Fruit fly (Drosophila melanogaster): ENCODE results near the gene Sk2.
A peak's percentile ranks its signal among the peaks of the same experiment; 100 is the strongest.

The Sk2 gene

DNA sequence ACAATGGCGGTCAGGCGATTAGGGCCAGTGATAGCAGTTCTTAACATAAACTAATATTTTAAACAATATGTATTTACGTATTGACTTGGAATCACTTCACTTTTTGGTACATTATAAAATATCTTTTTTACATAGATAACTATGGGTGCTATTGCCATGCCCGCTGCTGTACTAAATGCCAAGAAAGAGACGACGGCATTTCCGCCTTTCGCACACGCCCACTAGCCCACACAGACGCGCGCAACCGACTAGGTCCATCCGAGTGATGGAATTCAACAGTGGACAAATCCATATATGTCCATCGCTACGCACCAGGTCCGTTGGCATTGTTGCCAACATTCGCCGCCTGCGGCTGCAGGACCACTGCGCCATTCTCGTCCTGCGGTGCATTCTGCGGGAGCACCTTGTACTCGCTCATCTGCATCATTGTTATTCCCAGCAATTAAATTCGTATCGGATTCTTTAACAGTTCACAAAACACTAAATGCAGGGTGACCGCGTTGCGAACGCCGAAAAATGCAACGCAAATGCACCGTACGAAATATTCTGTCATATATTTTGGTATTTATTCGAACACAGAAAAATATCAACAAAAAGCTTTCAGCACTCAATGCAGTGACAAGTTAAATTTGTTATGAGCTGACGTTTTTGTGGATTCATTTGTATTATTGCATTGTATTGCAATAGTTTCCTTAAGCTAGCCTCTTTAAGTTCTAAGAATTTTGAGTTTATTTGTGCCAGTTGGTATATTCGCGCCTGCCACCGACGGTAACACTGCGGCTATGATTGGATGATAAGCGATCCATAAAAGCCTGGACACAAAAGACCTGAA, at the start of gene Sk2, which contains the start of gene scramb2:
Gene Sk2 (plus strand): TSS at position 763 of the 832 bp plus-strand sequence.
Gene scramb2 (minus strand): TSS at position 488 of the 832 bp plus-strand sequence.
- TF ChIP-seq Sox14 (GFP tag; optimal IDR thresholded peaks at IDR 0.05): peak; percentile 94
- peak; percentile 95 for TF ChIP-seq Eip93F (GFP tag; optimal IDR thresholded peaks at IDR 0.05)
- peak; percentile 94 for TF ChIP-seq cyc (GFP tag; optimal IDR thresholded peaks at IDR 0.05)
- peak; percentile 92 for TF ChIP-seq CG31627 (GFP tag; optimal IDR thresholded peaks at IDR 0.05)
- TF ChIP-seq Eip78C (GFP tag): peak; percentile 98
- peak; percentile 95 for TF ChIP-seq CG10669 (GFP tag; optimal IDR thresholded peaks at IDR 0.05)
- TF ChIP-seq Met (GFP tag; optimal IDR thresholded peaks at IDR 0.05): peak; percentile 94
- TF ChIP-seq Sox102F (GFP tag; optimal IDR thresholded peaks at IDR 0.05): peak; percentile 95
- peak; percentile 92 for TF ChIP-seq Hr39 (GFP tag; optimal IDR thresholded peaks at IDR 0.05)
- peak; percentile 91 for TF ChIP-seq vri (GFP tag; optimal IDR thresholded peaks at IDR 0.05)
- TF ChIP-seq esn (GFP tag; optimal IDR thresholded peaks at IDR 0.05): peak; percentile 95
- TF ChIP-seq CG1621 (tag; optimal IDR thresholded peaks at IDR 0.05): peak; percentile 95
- TF ChIP-seq pdm3 (GFP tag; optimal IDR thresholded peaks at IDR 0.05): peak; percentile 97
- peak; percentile 97 for TF ChIP-seq Hr4 (GFP tag; optimal IDR thresholded peaks at IDR 0.05)
- TF ChIP-seq net (GFP tag; optimal IDR thresholded peaks at IDR 0.05): peak; percentile 98
- TF ChIP-seq CG3919 (GFP tag; optimal IDR thresholded peaks at IDR 0.05): peak; percentile 97
- peak; percentile 95 for TF ChIP-seq CG11762 (GFP tag; optimal IDR thresholded peaks at IDR 0.05; ENCODE audit: insufficient read depth)
- peak; percentile 99 for TF ChIP-seq eg (GFP tag; IDR thresholded peaks at IDR 0.05)
- peak; percentile 86 for TF ChIP-seq Ets21C (GFP tag; optimal IDR thresholded peaks at IDR 0.05)
- TF ChIP-seq Sox15 (GFP tag; optimal IDR thresholded peaks at IDR 0.05): peak; percentile 91
- peak; percentile 95 for TF ChIP-seq CG10631 (GFP tag; optimal IDR thresholded peaks at IDR 0.05)
- peak; percentile 94 for TF ChIP-seq Eip75B (GFP tag; optimal IDR thresholded peaks at IDR 0.05)
- peak; percentile 93 for TF ChIP-seq CG4318 (GFP tag; optimal IDR thresholded peaks at IDR 0.05)
- TF ChIP-seq Blimp-1 (GFP tag; optimal IDR thresholded peaks at IDR 0.05): peak; percentile 87
- peak; percentile 96 for TF ChIP-seq CG9139 (GFP tag; optimal IDR thresholded peaks at IDR 0.05)
- TF ChIP-seq CG6276 (GFP tag; optimal IDR thresholded peaks at IDR 0.05): peak; percentile 98
- TF ChIP-seq CG32006 (GFP tag; optimal IDR thresholded peaks at IDR 0.05): peak; percentile 97
- TF ChIP-seq CG8119 (GFP tag; IDR thresholded peaks at IDR 0.05): peak; percentile 98
- peak; percentile 97 to 98 for TF ChIP-seq ss (GFP tag; optimal IDR thresholded peaks at IDR 0.05)
- TF ChIP-seq spab (GFP tag; optimal IDR thresholded peaks at IDR 0.05): peak; percentile 96
- TF ChIP-seq Ets96B (tag; optimal IDR thresholded peaks at IDR 0.05): peak; percentile 94
- peak; percentile 96 for TF ChIP-seq CG3032 (tag; optimal IDR thresholded peaks at IDR 0.05)
- TF ChIP-seq CG7368 (GFP tag; optimal IDR thresholded peaks at IDR 0.05): peak; percentile 92
- TF ChIP-seq Hr38 (GFP tag; optimal IDR thresholded peaks at IDR 0.05): peak; percentile 51
- TF ChIP-seq achi (GFP tag; optimal IDR thresholded peaks at IDR 0.05): peak; percentile 96
- peak; percentile 96 for TF ChIP-seq OdsH (GFP tag; optimal IDR thresholded peaks at IDR 0.05)
- peak; percentile 94 for TF ChIP-seq fd59A (GFP tag; optimal IDR thresholded peaks at IDR 0.05)
- peak; percentile 94 for TF ChIP-seq Lpt (GFP tag; optimal IDR thresholded peaks at IDR 0.05)
- peak; percentile 94 for TF ChIP-seq Smox (GFP tag; optimal IDR thresholded peaks at IDR 0.05)
- peak; percentile 95 for TF ChIP-seq Gug (GFP tag; IDR thresholded peaks at IDR 0.05)
- peak; percentile 96 for TF ChIP-seq CG34406 (GFP tag; optimal IDR thresholded peaks at IDR 0.05)
- TF ChIP-seq CG15336 (GFP tag; IDR thresholded peaks at IDR 0.05): peak; percentile 98
- peak; percentile 92 for TF ChIP-seq CG6854 (GFP tag; optimal IDR thresholded peaks at IDR 0.05)
- TF ChIP-seq CG11902 (GFP tag; optimal IDR thresholded peaks at IDR 0.05): peak; percentile 89
- peak; percentile 95 for TF ChIP-seq dsx (GFP tag; optimal IDR thresholded peaks at IDR 0.05; ENCODE audit: poor library complexity, severe bottlenecking)
- TF ChIP-seq fd85E (GFP tag; optimal IDR thresholded peaks at IDR 0.05): peak; percentile 84
- peak; percentile 95 for TF ChIP-seq CG16779 (tag; optimal IDR thresholded peaks at IDR 0.05)
- TF ChIP-seq CG6792 (GFP tag; optimal IDR thresholded peaks at IDR 0.05): peak; percentile 94
- peak; percentile 94 for TF ChIP-seq CG11294 (GFP tag; IDR thresholded peaks at IDR 0.05)
- TF ChIP-seq CG6808 (GFP tag; optimal IDR thresholded peaks at IDR 0.05): peak; percentile 96
